Fruit fly (Drosophila melanogaster) whole organism, embryonic: ENCODE results near the gene CG46458.

ENCODE experiments used
- CG10321 ChIP-seq: fragments of 200-800 bp; sonication (Bioruptor generic); IDR thresholded peaks from 2 replicates; pipeline ENCODE4 v1.3.6; 2022; ENCODE audit warnings: missing biosample characterization, missing genetic modification characterization
- CG10462 ChIP-seq: fragments of 200-800 bp; sonication (Bioruptor generic); optimal IDR thresholded peaks from 2 replicates; lab custom pipeline; 2016; ENCODE audit warnings: missing biosample characterization, missing genetic modification characterization
- CG10959 ChIP-seq: fragments of 200-800 bp; sonication (Bioruptor generic); IDR thresholded peaks from 2 replicates; pipeline ENCODE4 v1.3.6; 2022; ENCODE audit warnings: missing biosample characterization, missing genetic modification characterization
- CG11504 ChIP-seq: fragments of 200-800 bp; sonication (Bioruptor generic); optimal IDR thresholded peaks from 3 replicates; lab custom pipeline; 2019; ENCODE audit warnings: missing biosample characterization, mild to moderate bottlenecking, missing genetic modification characterization, moderate library complexity
- CG11560 ChIP-seq: fragments of 200-800 bp; sonication (Bioruptor generic); IDR thresholded peaks from 3 replicates; pipeline ENCODE4 v1.3.6; 2022; ENCODE audit warnings: missing biosample characterization, missing genetic modification characterization
- CG12769 ChIP-seq: fragments of 200-800 bp; sonication (Bioruptor generic); optimal IDR thresholded peaks from 2 replicates; lab custom pipeline; 2019; ENCODE audit warnings: missing biosample characterization, mild to moderate bottlenecking, missing genetic modification characterization, moderate library complexity
- CG13624 ChIP-seq: fragments of 200-800 bp; sonication (Bioruptor generic); optimal IDR thresholded peaks from 2 replicates; lab custom pipeline; 2016; ENCODE audit warnings: missing biosample characterization, missing genetic modification characterization
- CG15269 ChIP-seq: fragments of 200-800 bp; sonication (Bioruptor generic); optimal IDR thresholded peaks from 2 replicates; lab custom pipeline; 2018; ENCODE audit warnings: missing biosample characterization, mild to moderate bottlenecking, missing genetic modification characterization, moderate library complexity
- CG15479 ChIP-seq: fragments of 200-800 bp; sonication (Bioruptor generic); optimal IDR thresholded peaks from 3 replicates; lab custom pipeline; 2019; ENCODE audit warnings: missing biosample characterization, mild to moderate bottlenecking, missing genetic modification characterization, moderate library complexity
- CG16779 ChIP-seq: fragments of 200-800 bp; sonication (Bioruptor generic); IDR thresholded peaks from 2 replicates; pipeline ENCODE4 v1.3.6; 2022; ENCODE audit warnings: missing biosample characterization, missing genetic modification characterization
- CG1832 ChIP-seq: fragments of 200-800 bp; sonication (Bioruptor generic); optimal IDR thresholded peaks from 2 replicates; lab custom pipeline; 2017; ENCODE audit warnings: missing biosample characterization, mild to moderate bottlenecking, missing genetic modification characterization, inconsistent platforms
- CG31224 ChIP-seq: fragments of 200-800 bp; sonication (Bioruptor generic); IDR thresholded peaks from 2 replicates; pipeline ENCODE4 v1.3.6; 2022; ENCODE audit warnings: missing biosample characterization, missing genetic modification characterization
- CG33557 ChIP-seq: fragments of 200-800 bp; sonication (Bioruptor generic); optimal IDR thresholded peaks from 2 replicates; lab custom pipeline; 2019; ENCODE audit warnings: missing biosample characterization, mild to moderate bottlenecking, missing genetic modification characterization, moderate library complexity
- CG34224 ChIP-seq: fragments of 200-800 bp; sonication (Bioruptor generic); IDR thresholded peaks from 3 replicates; pipeline ENCODE4 v1.3.6; 2022; ENCODE audit warnings: missing biosample characterization, missing genetic modification characterization; ENCODE audit not compliant: partially characterized antibody
- CG4424 ChIP-seq: fragments of 200-800 bp; sonication (Bioruptor generic); optimal IDR thresholded peaks from 3 replicates; lab custom pipeline; 2016; ENCODE audit warnings: missing biosample characterization, missing genetic modification characterization
- CG7928 ChIP-seq: fragments of 200-800 bp; sonication (Bioruptor generic); optimal IDR thresholded peaks from 2 replicates; lab custom pipeline; 2017; ENCODE audit warnings: missing biosample characterization, mild to moderate bottlenecking, missing genetic modification characterization
- Camta ChIP-seq: fragments of 200-800 bp; sonication (Bioruptor generic); optimal IDR thresholded peaks from 2 replicates; lab custom pipeline; 2016; ENCODE audit warnings: missing biosample characterization, missing genetic modification characterization
- D19B ChIP-seq: fragments of 200-800 bp; sonication (Bioruptor generic); optimal IDR thresholded peaks from 2 replicates; lab custom pipeline; 2017; ENCODE audit warnings: missing biosample characterization, mild to moderate bottlenecking, missing genetic modification characterization
- Dad ChIP-seq: fragments of 200-800 bp; sonication (Bioruptor generic); optimal IDR thresholded peaks from 3 replicates; lab custom pipeline; 2016; ENCODE audit warnings: missing biosample characterization, missing genetic modification characterization
- E2f1 ChIP-seq: fragments of 200-800 bp; sonication (Bioruptor generic); IDR thresholded peaks from 2 replicates; pipeline ENCODE4 v1.3.6; 2022; ENCODE audit warnings: missing biosample characterization, missing genetic modification characterization
- Ets65A ChIP-seq: fragments of 200-800 bp; sonication (Bioruptor generic); peaks from one replicate; lab custom pipeline; 2016; ENCODE audit warnings: missing biosample characterization, missing genetic modification characterization
- H15 ChIP-seq: fragments of 200-800 bp; sonication (Bioruptor generic); IDR thresholded peaks from 3 replicates; pipeline ENCODE4 v1.3.6; 2022; ENCODE audit warnings: missing biosample characterization, missing genetic modification characterization
- Hand ChIP-seq: fragments of 200-800 bp; sonication (Bioruptor generic); optimal IDR thresholded peaks from 2 replicates; lab custom pipeline; 2017; ENCODE audit warnings: mild to moderate bottlenecking, missing biosample characterization, missing genetic modification reagents, missing genetic modification characterization
- Hey ChIP-seq: fragments of 200-800 bp; sonication (Bioruptor generic); optimal IDR thresholded peaks from 3 replicates; lab custom pipeline; 2018; ENCODE audit warnings: missing biosample characterization, mild to moderate bottlenecking, missing genetic modification characterization
- Hr39 ChIP-seq: fragments of >200 bp; optimal IDR thresholded peaks from 2 replicates; lab custom pipeline; 2017
- Med ChIP-seq: fragments of 200-800 bp; sonication (Bioruptor generic); peaks from one replicate; lab custom pipeline; 2016; ENCODE audit warnings: missing biosample characterization, missing genetic modification characterization, mild to moderate bottlenecking, inconsistent platforms, moderate library complexity
- NK7.1 ChIP-seq: fragments of 200-800 bp; sonication (Bioruptor generic); optimal IDR thresholded peaks from 3 replicates; lab custom pipeline; 2016; ENCODE audit warnings: missing biosample characterization, missing genetic modification characterization
- Nf-YB ChIP-seq: fragments of 200-800 bp; sonication (Bioruptor generic); optimal IDR thresholded peaks from 3 replicates; lab custom pipeline; 2019; ENCODE audit warnings: missing biosample characterization, mild to moderate bottlenecking, missing genetic modification characterization, moderate library complexity
- Oaz ChIP-seq: fragments of 200-800 bp; sonication (Bioruptor generic); IDR thresholded peaks from 2 replicates; pipeline ENCODE4 v1.3.6; 2022; ENCODE audit warnings: missing biosample characterization, missing genetic modification characterization
- Side ChIP-seq: fragments of 200-800 bp; sonication (Bioruptor generic); optimal IDR thresholded peaks from 2 replicates; lab custom pipeline; 2016; ENCODE audit warnings: missing biosample characterization, missing genetic modification characterization
- Sin3A ChIP-seq: fragments of >200 bp; optimal IDR thresholded peaks from 2 replicates; lab custom pipeline; 2018
- Six4 ChIP-seq: fragments of 200-800 bp; sonication (Bioruptor generic); optimal IDR thresholded peaks from 2 replicates; lab custom pipeline; 2016; ENCODE audit warnings: missing biosample characterization, missing genetic modification characterization
- Sox102F ChIP-seq: fragments of 200-800 bp; sonication (Bioruptor generic); optimal IDR thresholded peaks from 2 replicates; lab custom pipeline; 2018; ENCODE audit warnings: missing biosample characterization, mild to moderate bottlenecking, missing genetic modification characterization, moderate library complexity
- amos ChIP-seq: fragments of 200-800 bp; sonication (Bioruptor generic); IDR thresholded peaks from 2 replicates; pipeline ENCODE4 v1.3.6; 2022; ENCODE audit warnings: missing biosample characterization, missing genetic modification characterization; ENCODE audit not compliant: partially characterized antibody
- ara ChIP-seq: fragments of 200-800 bp; sonication (Bioruptor generic); IDR thresholded peaks from 2 replicates; pipeline ENCODE4 v1.3.6; 2022; ENCODE audit warnings: missing biosample characterization, missing genetic modification characterization
- ash1 ChIP-seq: fragments of 200-800 bp; sonication (Bioruptor generic); optimal IDR thresholded peaks from 2 replicates; lab custom pipeline; 2018; ENCODE audit warnings: missing biosample characterization, mild to moderate bottlenecking, missing genetic modification characterization
- bsh ChIP-seq, 2 experiments: fragments of 200-800 bp; sonication (Bioruptor generic); optimal IDR thresholded peaks; 2 replicates each; lab custom pipeline; 2017 to 2018; ENCODE audit warnings: mild to moderate bottlenecking in 2 of 2, missing biosample characterization in 2 of 2, missing genetic modification characterization in 2 of 2, moderate library complexity in 1 of 2
- cas ChIP-seq: fragments of 200-800 bp; sonication (Bioruptor generic); IDR thresholded peaks from 2 replicates; pipeline ENCODE4 v1.3.6; 2022; ENCODE audit warnings: missing biosample characterization, missing genetic modification characterization
- caup ChIP-seq: fragments of 200-800 bp; sonication (Bioruptor generic); optimal IDR thresholded peaks from 3 replicates; lab custom pipeline; 2017; ENCODE audit warnings: missing biosample characterization, mild to moderate bottlenecking, missing genetic modification characterization, moderate library complexity; ENCODE audit not compliant: severe bottlenecking
- crol ChIP-seq: fragments of 200-800 bp; sonication (Bioruptor generic); IDR thresholded peaks from 2 replicates; pipeline ENCODE4 v1.3.6; 2022; ENCODE audit warnings: missing biosample characterization, missing genetic modification characterization
- ewg ChIP-seq: fragments of 200-800 bp; sonication (Bioruptor generic); optimal IDR thresholded peaks from 3 replicates; lab custom pipeline; 2017; ENCODE audit warnings: mild to moderate bottlenecking, missing biosample characterization, missing genetic modification reagents, missing genetic modification characterization
- gcm ChIP-seq: fragments of 200-800 bp; sonication (Bioruptor generic); optimal IDR thresholded peaks from 2 replicates; lab custom pipeline; 2019; ENCODE audit warnings: missing biosample characterization, mild to moderate bottlenecking, missing genetic modification characterization, moderate library complexity
- org-1 ChIP-seq: fragments of 200-800 bp; sonication (Bioruptor generic); optimal IDR thresholded peaks from 2 replicates; lab custom pipeline; 2017; ENCODE audit warnings: missing biosample characterization, missing genetic modification characterization
- peb ChIP-seq: fragments of 200-800 bp; sonication (Bioruptor generic); IDR thresholded peaks from 2 replicates; pipeline ENCODE4 v1.3.6; 2022; ENCODE audit warnings: missing biosample characterization, missing genetic modification characterization
- seq ChIP-seq: fragments of 200-800 bp; sonication (Bioruptor generic); IDR thresholded peaks from 2 replicates; pipeline ENCODE4 v1.3.6; 2022; ENCODE audit warnings: missing biosample characterization, missing genetic modification characterization
- so ChIP-seq: fragments of 200-800 bp; sonication (Bioruptor generic); IDR thresholded peaks from 3 replicates; pipeline ENCODE4 v1.3.6; 2022; ENCODE audit warnings: missing biosample characterization, missing genetic modification characterization
- sob ChIP-seq: fragments of 200-800 bp; sonication (Bioruptor generic); IDR thresholded peaks from 2 replicates; pipeline ENCODE4 v1.3.6; 2022; ENCODE audit warnings: missing biosample characterization, missing genetic modification characterization
- sr ChIP-seq: fragments of 200-800 bp; sonication (Bioruptor generic); IDR thresholded peaks from 3 replicates; pipeline ENCODE4 v1.3.6; 2022; ENCODE audit warnings: missing biosample characterization, missing genetic modification characterization
- tin ChIP-seq: fragments of 200-800 bp; sonication (Bioruptor generic); optimal IDR thresholded peaks from 3 replicates; lab custom pipeline; 2016; ENCODE audit warnings: missing biosample characterization, missing genetic modification characterization
- ttk ChIP-seq: fragments of 200-800 bp; sonication (Bioruptor generic); IDR thresholded peaks from 2 replicates; pipeline ENCODE4 v2.1.2; 2022; ENCODE audit warnings: missing biosample characterization, missing genetic modification characterization
- vvl ChIP-seq: fragments of 200-800 bp; sonication (Bioruptor generic); IDR thresholded peaks from 2 replicates; pipeline ENCODE4 v1.3.6; 2022; ENCODE audit warnings: missing biosample characterization, missing genetic modification characterization
- zen2 ChIP-seq: fragments of 200-800 bp; sonication (Bioruptor generic); IDR thresholded peaks from 3 replicates; pipeline ENCODE4 v1.3.6; 2022; ENCODE audit warnings: missing biosample characterization, missing genetic modification characterization; ENCODE audit not compliant: partially characterized antibody

CG46458 gene

DNA sequence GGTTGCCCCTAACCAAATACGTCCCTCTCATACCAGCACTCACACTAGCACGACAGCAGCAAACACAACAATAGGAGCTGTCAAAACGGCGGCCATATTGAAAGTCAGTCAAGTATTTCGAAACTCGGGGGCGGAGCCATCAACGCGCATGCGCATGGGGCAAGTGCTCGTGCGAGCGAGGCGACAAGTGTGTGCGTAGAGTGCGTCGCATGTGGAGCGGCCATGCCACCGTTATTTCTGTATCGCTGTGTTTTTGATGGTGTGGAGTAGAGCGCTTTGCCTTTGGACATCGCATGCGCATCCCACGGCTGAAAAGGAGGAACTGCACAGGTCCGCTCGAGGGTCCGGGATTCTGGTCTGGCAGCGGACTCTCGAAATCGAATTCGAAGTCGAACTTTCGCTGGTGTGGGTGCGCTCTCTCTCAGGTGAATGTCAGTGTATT, 65.0 kb downstream of the CG46458 start (continued):
- no peak for TF ChIP-seq Hey
- no peak for TF ChIP-seq ash1 (GFP tag; lab: Kevin White, UChicago)
- no peak for TF ChIP-seq Dad
- TF ChIP-seq NK7.1 (GFP tag; lab: Kevin White, UChicago) = no peak
- TF ChIP-seq Nf-YB (GFP tag; lab: Kevin White, UChicago) = peak; percentile 96
- no peak for TF ChIP-seq CG31224 (GFP tag; lab: Robert Waterston, UW)
- TF ChIP-seq org-1 = no peak
- no peak for TF ChIP-seq CG15269 (tag; lab: Kevin White, UChicago)
- peak; percentile 24 for TF ChIP-seq CG33557 (GFP tag; lab: Kevin White, UChicago)
- peak; percentile 5 for TF ChIP-seq tin (GFP tag; lab: Kevin White, UChicago)
- TF ChIP-seq Hr39 (lab: Kevin White, UChicago) = no peak
- TF ChIP-seq amos = 0 out of 2 replicates have a peak, but pooled peaks have one; percentile 6
- no peak for TF ChIP-seq peb (GFP tag; lab: Robert Waterston, UW)
- no peak for TF ChIP-seq cas (GFP tag; lab: Robert Waterston, UW)
- TF ChIP-seq CG11504 (tag; lab: Kevin White, UChicago) = peak; percentile 0
- TF ChIP-seq so (GFP tag; lab: Robert Waterston, UW) = no peak
- no peak for TF ChIP-seq sr
- peak; percentile 35 for TF ChIP-seq CG13624 (GFP tag; lab: Kevin White, UChicago)
- no peak for TF ChIP-seq Med (GFP tag; lab: Kevin White, UChicago)
- TF ChIP-seq bsh (GFP tag; optimal IDR thresholded peaks at IDR 0.05; lab: Kevin White, UChicago) = no peak
- TF ChIP-seq CG12769 (tag; lab: Kevin White, UChicago) = peak; percentile 72
- TF ChIP-seq CG34224 (GFP tag; lab: Robert Waterston, UW) = no peak
- TF ChIP-seq seq (GFP tag; lab: Robert Waterston, UW) = peak; percentile 52; the same call in 1 of the 2 replicates
- 0 out of 2 replicates have a peak, but pooled peaks have one; percentile 25 for TF ChIP-seq ara (GFP tag; lab: Robert Waterston, UW)
- no peak for TF ChIP-seq H15 (GFP tag; lab: Robert Waterston, UW)
- TF ChIP-seq ewg (GFP tag; lab: Kevin White, UChicago) = peak; percentile 99
- TF ChIP-seq CG16779 (GFP tag; lab: Robert Waterston, UW) = no peak
- no peak for TF ChIP-seq E2f1 (GFP tag; lab: Robert Waterston, UW)
- TF ChIP-seq zen2 (GFP tag; lab: Robert Waterston, UW) = 0 out of 3 replicates have a peak, but pooled peaks have one; percentile 27
- TF ChIP-seq Sox102F (GFP tag; lab: Kevin White, UChicago) = peak; percentile 68
- no peak for TF ChIP-seq Six4
- TF ChIP-seq vvl = no peak
- TF ChIP-seq Ets65A = peak; percentile 58
- TF ChIP-seq CG7928 (GFP tag; lab: Kevin White, UChicago) = no peak
- TF ChIP-seq Side (GFP tag; lab: Kevin White, UChicago) = no peak
- TF ChIP-seq CG15479 (GFP tag; lab: Kevin White, UChicago) = peak; percentile 24
- TF ChIP-seq Camta (GFP tag; lab: Kevin White, UChicago) = no peak
- no peak for TF ChIP-seq gcm (GFP tag; lab: Kevin White, UChicago)
- TF ChIP-seq ttk (GFP tag; lab: Robert Waterston, UW) = no peak
- no peak for TF ChIP-seq sob (GFP tag; lab: Robert Waterston, UW)
- TF ChIP-seq caup (GFP tag; lab: Kevin White, UChicago) = no peak
- TF ChIP-seq CG10321 (GFP tag; lab: Robert Waterston, UW) = peak; percentile 98
- no peak for TF ChIP-seq D19B (GFP tag; lab: Kevin White, UChicago)
- TF ChIP-seq CG10959 (GFP tag; lab: Robert Waterston, UW) = no peak
- TF ChIP-seq CG11560 (tag; lab: Robert Waterston, UW) = no peak
- TF ChIP-seq CG4424 = no peak
- TF ChIP-seq Sin3A = no peak
- peak; percentile 95 for TF ChIP-seq CG1832 (GFP tag; lab: Kevin White, UChicago)
- no peak for TF ChIP-seq Hand
- TF ChIP-seq CG10462 = peak; percentile 29
- peak; percentile 68 for TF ChIP-seq crol (GFP tag; lab: Robert Waterston, UW)
- no peak for TF ChIP-seq Oaz (GFP tag; lab: Robert Waterston, UW)
